Worm (Caenorhabditis elegans): ENCODE data around the gene nspc-20.

Gene nspc-20

DNA sequence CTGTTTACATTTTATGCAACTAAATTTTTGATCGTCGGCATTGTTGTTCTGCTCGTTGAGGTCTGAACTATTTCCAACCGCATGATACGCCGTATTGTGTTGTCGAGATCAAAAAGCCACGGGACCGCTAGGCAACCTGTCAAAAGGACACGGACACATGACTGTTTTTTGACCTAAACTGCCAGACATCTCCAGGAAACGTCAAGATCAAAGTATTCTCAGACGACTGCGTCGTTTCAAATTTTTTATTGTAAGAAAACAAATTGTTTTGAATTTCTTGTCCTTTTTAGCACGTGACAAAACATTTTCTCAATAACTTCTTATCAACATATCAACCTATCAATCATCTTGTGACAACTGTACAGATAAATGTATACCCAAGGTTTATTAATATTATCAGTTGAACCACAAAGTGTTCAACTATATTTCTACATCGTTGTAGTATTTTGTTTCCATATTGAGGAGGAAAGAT lies 27.9 kb downstream of the nspc-20 start:
- TF ChIP-seq elt-2 (tag; optimal IDR thresholded peaks at IDR 0.05) (peak; percentile 94), hlh-30 (tag; optimal IDR thresholded peaks at IDR 0.05; ENCODE audit: insufficient read depth) (peak; percentile 44), unc-55 (GFP tag; optimal IDR thresholded peaks at IDR 0.05) (peak; percentile 19), mec-3 (tag; optimal IDR thresholded peaks at IDR 0.05; ENCODE audit: borderline replicate concordance) (no peak), Y22D7AL.16 (tag; optimal IDR thresholded peaks at IDR 0.05) (no peak), madf-2 (tag; optimal IDR thresholded peaks at IDR 0.05) (no peak), ceh-34 (tag; optimal IDR thresholded peaks at IDR 0.05) (no peak), pros-1 (tag; optimal IDR thresholded peaks at IDR 0.05) (no peak)

DNA sequence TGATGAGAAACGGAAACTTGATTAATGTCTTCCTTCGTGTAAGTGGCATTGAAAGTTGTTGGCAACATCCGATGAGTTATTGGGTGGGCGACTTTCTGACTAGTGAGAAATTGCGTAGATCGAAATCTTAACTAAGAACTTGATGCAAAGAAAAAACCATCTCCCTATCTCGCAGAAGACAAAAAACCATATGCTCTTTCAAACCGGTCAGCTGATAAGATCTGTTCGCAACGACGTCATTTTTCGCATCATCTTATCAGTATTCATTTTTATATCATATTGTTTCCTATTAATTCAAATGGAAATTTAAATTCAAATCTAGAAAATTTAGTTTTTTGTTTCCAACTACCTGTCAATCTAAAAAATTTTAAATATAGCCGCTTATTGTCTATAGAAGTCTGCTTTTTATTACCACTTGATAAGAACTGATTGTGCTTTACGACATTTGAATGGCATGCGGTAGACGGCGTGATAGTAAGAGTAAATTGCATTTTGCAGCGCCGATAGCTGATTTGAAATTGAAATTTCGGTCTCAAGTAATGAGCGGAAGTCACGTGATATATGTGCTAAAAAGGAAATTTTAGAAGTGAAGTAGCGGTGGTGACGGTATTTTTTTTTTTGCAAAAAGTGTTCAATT lies 29.5 kb downstream of the nspc-20 start:
- TF ChIP-seq nfya-1 (tag; optimal IDR thresholded peaks at IDR 0.05) (no peak), elt-2 (tag; optimal IDR thresholded peaks at IDR 0.05) (peak; percentile 88), hlh-30 (tag; optimal IDR thresholded peaks at IDR 0.05; ENCODE audit: insufficient read depth) (peak; percentile 35)

DNA sequence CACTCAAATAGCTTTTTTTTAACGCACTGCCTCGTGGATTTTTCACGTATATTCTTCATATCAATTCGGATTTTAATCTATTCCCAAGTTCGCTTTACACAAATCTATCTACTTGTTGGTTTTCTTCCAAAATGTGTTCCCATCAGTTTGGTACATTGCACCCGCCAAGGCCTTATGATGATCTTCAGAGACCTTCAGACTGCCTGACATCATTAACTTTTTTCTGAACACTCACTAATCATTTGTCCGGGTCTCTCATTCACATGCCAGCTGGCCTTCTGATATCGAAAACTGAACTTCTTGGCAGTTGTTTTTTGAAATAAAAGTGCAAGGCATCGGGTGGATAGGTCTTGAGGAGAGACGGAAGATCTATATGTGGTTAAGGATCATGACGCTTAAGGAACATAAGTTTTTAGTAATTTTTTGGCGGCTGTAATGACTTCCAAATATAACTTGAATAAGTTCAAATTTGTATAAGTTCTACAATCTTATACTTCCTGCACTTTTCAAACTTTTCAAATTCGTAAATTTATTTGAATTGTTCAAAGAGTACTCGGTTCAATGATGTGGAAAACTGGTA lies 30.1 kb downstream of the nspc-20 start:
- TF ChIP-seq eyg-1 (tag; optimal IDR thresholded peaks at IDR 0.05) (no peak), ceh-45 (GFP tag; IDR thresholded peaks at IDR 0.05) (no peak), F13H6.1 (tag; optimal IDR thresholded peaks at IDR 0.05) (no peak), ceh-2 (tag; optimal IDR thresholded peaks at IDR 0.05) (no peak), unc-55 (GFP tag; optimal IDR thresholded peaks at IDR 0.05) (no peak), unc-42 (tag; optimal IDR thresholded peaks at IDR 0.05) (no peak), sdc-2 (tag; optimal IDR thresholded peaks at IDR 0.05) (no peak), zip-5 (tag; optimal IDR thresholded peaks at IDR 0.05) (no peak), T23F11.4 (GFP tag; optimal IDR thresholded peaks at IDR 0.05) (no peak), pqm-1 (tag; optimal IDR thresholded peaks at IDR 0.05) (no peak), ceh-9 (tag; optimal IDR thresholded peaks at IDR 0.05) (no peak), ama-1 (optimal IDR thresholded peaks at IDR 0.05) (no peak), lin-11 (tag; optimal IDR thresholded peaks at IDR 0.05) (no peak), gmeb-2 (tag; optimal IDR thresholded peaks at IDR 0.05) (no peak), ztf-16 (tag; optimal IDR thresholded peaks at IDR 0.05) (no peak), ceh-30 (tag; optimal IDR thresholded peaks at IDR 0.05) (no peak), ets-4 (tag; optimal IDR thresholded peaks at IDR 0.05) (no peak), syd-9 (tag; optimal IDR thresholded peaks at IDR 0.05) (no peak), elt-2 (tag; optimal IDR thresholded peaks at IDR 0.05) (no peak)

DNA sequence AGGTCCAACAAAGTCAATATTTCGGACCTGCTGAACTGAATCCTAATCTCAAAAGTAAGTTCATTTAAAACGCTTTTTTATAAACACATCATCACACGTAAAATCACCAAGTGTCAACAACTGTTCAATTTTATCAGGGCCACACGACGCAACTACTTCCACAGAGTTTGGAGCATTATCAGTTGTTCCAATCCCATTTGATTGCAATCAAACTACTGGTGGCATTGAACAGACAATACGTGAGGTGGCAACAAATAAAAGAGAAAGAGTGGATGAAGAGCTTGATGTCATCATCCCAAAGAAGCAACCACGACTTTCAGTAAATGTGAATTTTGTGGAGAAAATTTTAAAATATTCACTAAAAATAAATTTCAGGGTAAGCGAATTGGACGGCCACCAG lies 33.5 kb downstream of the nspc-20 start:
- TF ChIP-seq pag-3 (tag; optimal IDR thresholded peaks at IDR 0.05; ENCODE audit: borderline replicate concordance): no peak
- TF ChIP-seq fkh-6 (tag; optimal IDR thresholded peaks at IDR 0.05): no peak
- no peak for TF ChIP-seq pros-1 (tag; optimal IDR thresholded peaks at IDR 0.05)
- no peak for TF ChIP-seq K09A11.1 (tag; optimal IDR thresholded peaks at IDR 0.05; ENCODE audit: insufficient read depth)
- TF ChIP-seq elt-2 (tag; optimal IDR thresholded peaks at IDR 0.05): peak; percentile 1
- TF ChIP-seq lim-6 (tag; optimal IDR thresholded peaks at IDR 0.05): no peak

DNA sequence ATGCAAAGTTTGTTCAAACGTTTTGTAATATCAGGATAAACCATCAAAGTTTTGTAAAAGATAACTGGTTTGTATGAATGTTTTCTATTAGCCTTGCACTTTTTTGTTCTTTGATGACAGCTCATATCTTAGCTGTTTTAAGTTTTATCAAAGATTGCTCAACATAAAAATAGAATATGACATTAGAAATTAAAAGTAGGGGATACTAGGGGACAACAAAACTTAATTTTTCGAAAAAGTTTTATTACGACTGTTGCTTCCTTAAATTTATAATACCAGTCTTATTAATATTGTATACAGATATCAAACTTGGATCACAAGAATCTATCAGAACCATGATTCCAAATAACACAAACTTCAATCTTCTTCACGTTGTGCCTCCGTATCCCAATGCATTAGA lies 34.2 kb downstream of the nspc-20 start, which contains the start of gene ztf-14:
TSS of gene ztf-14 (plus strand) at position 301 of the 400 bp plus-strand sequence.
- no peak for TF ChIP-seq fax-1 (tag; optimal IDR thresholded peaks at IDR 0.05)
- no peak for TF ChIP-seq sdc-2 (tag; optimal IDR thresholded peaks at IDR 0.05)
- no peak for TF ChIP-seq tbx-7 (tag; optimal IDR thresholded peaks at IDR 0.05)
- no peak for TF ChIP-seq ahr-1 (tag; optimal IDR thresholded peaks at IDR 0.05)
- TF ChIP-seq sox-4 (tag; optimal IDR thresholded peaks at IDR 0.05): no peak
- TF ChIP-seq K09A11.1 (tag; optimal IDR thresholded peaks at IDR 0.05; ENCODE audit: insufficient read depth): no peak
- TF ChIP-seq ceh-30 (tag; optimal IDR thresholded peaks at IDR 0.05): no peak
- no peak for TF ChIP-seq sox-2 (GFP tag; IDR thresholded peaks at IDR 0.05)
- no peak for TF ChIP-seq syd-9 (tag; optimal IDR thresholded peaks at IDR 0.05)
- no peak for TF ChIP-seq pax-1 (tag; optimal IDR thresholded peaks at IDR 0.05)
- TF ChIP-seq ceh-31 (tag; optimal IDR thresholded peaks at IDR 0.05): no peak
- no peak for TF ChIP-seq lim-6 (tag; optimal IDR thresholded peaks at IDR 0.05)
- no peak for TF ChIP-seq ceh-34 (tag; optimal IDR thresholded peaks at IDR 0.05)
- no peak for TF ChIP-seq lin-11 (tag; optimal IDR thresholded peaks at IDR 0.05)
- TF ChIP-seq tbx-2 (tag; optimal IDR thresholded peaks at IDR 0.05): no peak
